Fruit fly (Drosophila melanogaster): ENCODE measurements around the gene CG13069.
A peak's percentile ranks its signal among the peaks of the same experiment; 100 is the strongest.

The CG13069 gene

DNA sequence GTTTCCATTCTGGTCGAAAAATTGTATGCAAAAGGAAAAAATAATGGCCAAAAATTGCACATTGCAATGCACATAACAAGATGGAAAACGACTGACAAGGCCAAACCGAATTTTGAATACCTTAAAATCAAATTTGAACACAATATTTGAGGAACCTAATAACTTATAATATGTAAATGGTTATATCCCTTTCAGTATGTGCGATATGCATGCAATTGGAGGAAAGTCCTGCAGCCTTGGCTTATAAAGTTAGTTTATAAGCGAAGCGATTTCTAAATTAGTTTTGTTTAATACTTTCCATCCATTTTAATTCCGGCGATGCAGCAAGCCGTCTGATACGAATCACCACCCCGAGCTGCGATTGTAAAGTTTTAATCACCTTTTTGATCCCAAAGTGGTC lies 40.0 kb upstream of the CG13069 start:
- TF ChIP-seq Hr96 (GFP tag; optimal IDR thresholded peaks at IDR 0.05): no peak
- TF ChIP-seq pad (GFP tag; optimal IDR thresholded peaks at IDR 0.05): no peak
- no peak for TF ChIP-seq CG7101 (tag; optimal IDR thresholded peaks at IDR 0.05)

- peak; percentile 13 for TF ChIP-seq kay (GFP tag; ENCODE audit: borderline replicate concordance)
- peak; percentile 70 for TF ChIP-seq toe (GFP tag; optimal IDR thresholded peaks at IDR 0.05)
- peak; percentile 86 for TF ChIP-seq CG7045 (GFP tag; optimal IDR thresholded peaks at IDR 0.05)
- peak; percentile 75 for TF ChIP-seq bab1 (GFP tag; optimal IDR thresholded peaks at IDR 0.05)
- no peak for TF ChIP-seq cnc (optimal IDR thresholded peaks at IDR 0.05)
- peak; percentile 62 for TF ChIP-seq CG5204 (GFP tag; optimal IDR thresholded peaks at IDR 0.05)
- TF ChIP-seq pad (GFP tag; optimal IDR thresholded peaks at IDR 0.05): peak; percentile 58
- peak; percentile 85 for TF ChIP-seq Crg-1 (GFP tag; optimal IDR thresholded peaks at IDR 0.05)
- TF ChIP-seq CG14711 (tag; optimal IDR thresholded peaks at IDR 0.05): peak; percentile 89
- peak; percentile 54 for TF ChIP-seq tj (GFP tag; optimal IDR thresholded peaks at IDR 0.05)
- peak; percentile 92 for TF ChIP-seq CG33017 (tag; optimal IDR thresholded peaks at IDR 0.05)
- TF ChIP-seq Clk (GFP tag; optimal IDR thresholded peaks at IDR 0.05): peak; percentile 36
- no peak for TF ChIP-seq Hr96 (GFP tag; optimal IDR thresholded peaks at IDR 0.05)
- peak; percentile 52 for TF ChIP-seq ovo (GFP tag; optimal IDR thresholded peaks at IDR 0.05)
- TF ChIP-seq cic (GFP tag; optimal IDR thresholded peaks at IDR 0.05): peak; percentile 43
- peak; percentile 69 for TF ChIP-seq CG1620 (GFP tag; optimal IDR thresholded peaks at IDR 0.05)
- TF ChIP-seq CG12768 (GFP tag; optimal IDR thresholded peaks at IDR 0.05): peak; percentile 76
- peak; percentile 98 for TF ChIP-seq Mnt (GFP tag; optimal IDR thresholded peaks at IDR 0.05)
- TF ChIP-seq CG11617 (GFP tag; optimal IDR thresholded peaks at IDR 0.05): peak; percentile 81
- peak; percentile 93 for TF ChIP-seq CG7101 (tag; optimal IDR thresholded peaks at IDR 0.05)
Measured at dm6 chr3L:16228659-16229205, 36.5 kb upstream of the CG13069 start, which contains the start of gene Tmx3. Gene Tmx3, plus strand, starts transcription at chr3L:16229100.

dm6 chr3L:16231857-16232256 lies 33.3 kb upstream of the CG13069 start, which contains the start of the genes PDCD-5 and MED10:
Gene PDCD-5, minus strand, starts transcription at chr3L:16232038.
Gene MED10, plus strand, starts transcription at chr3L:16232084.
- TF ChIP-seq Crg-1 (GFP tag; optimal IDR thresholded peaks at IDR 0.05): no peak
- TF ChIP-seq CG1620 (GFP tag; optimal IDR thresholded peaks at IDR 0.05): peak; percentile 19
- TF ChIP-seq cic (GFP tag; optimal IDR thresholded peaks at IDR 0.05): peak; percentile 28
- no peak for TF ChIP-seq kay (GFP tag; ENCODE audit: borderline replicate concordance)
- TF ChIP-seq CG14711 (tag; optimal IDR thresholded peaks at IDR 0.05): peak; percentile 40
- TF ChIP-seq CG7101 (tag; optimal IDR thresholded peaks at IDR 0.05): peak; percentile 11
- TF ChIP-seq CG11617 (GFP tag; optimal IDR thresholded peaks at IDR 0.05): no peak
- no peak for TF ChIP-seq toe (GFP tag; optimal IDR thresholded peaks at IDR 0.05)
- TF ChIP-seq bab1 (GFP tag; optimal IDR thresholded peaks at IDR 0.05): peak; percentile 70
- TF ChIP-seq Mnt (GFP tag; optimal IDR thresholded peaks at IDR 0.05): peak; percentile 54

DNA sequence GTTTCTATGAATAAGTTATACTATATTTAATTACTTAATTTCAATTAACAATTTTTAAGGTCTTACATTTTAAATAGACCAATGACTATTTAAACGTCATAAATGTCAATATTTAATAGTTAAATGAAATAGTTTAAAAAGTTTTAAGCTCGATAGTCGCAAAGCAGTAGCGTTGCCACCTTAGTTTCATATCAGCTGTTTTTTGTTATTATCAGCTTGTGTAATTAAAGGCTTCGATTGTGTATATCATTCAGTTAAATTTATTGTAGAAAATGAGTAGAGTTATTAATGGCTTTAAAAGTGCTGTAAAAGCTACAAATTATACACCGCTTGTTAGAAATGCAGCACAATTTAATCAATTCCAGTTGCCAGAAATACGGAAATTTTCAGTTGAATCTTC lies 32.3 kb upstream of the CG13069 start, which contains the start of gene Hsc20:
Gene Hsc20, plus strand, starts transcription at position 204 of the 400 bp plus-strand sequence.
- TF ChIP-seq pad (GFP tag; optimal IDR thresholded peaks at IDR 0.05) (no peak), kay (GFP tag; ENCODE audit: borderline replicate concordance) (peak; percentile 9), bab1 (GFP tag; optimal IDR thresholded peaks at IDR 0.05) (peak; percentile 10)

DNA sequence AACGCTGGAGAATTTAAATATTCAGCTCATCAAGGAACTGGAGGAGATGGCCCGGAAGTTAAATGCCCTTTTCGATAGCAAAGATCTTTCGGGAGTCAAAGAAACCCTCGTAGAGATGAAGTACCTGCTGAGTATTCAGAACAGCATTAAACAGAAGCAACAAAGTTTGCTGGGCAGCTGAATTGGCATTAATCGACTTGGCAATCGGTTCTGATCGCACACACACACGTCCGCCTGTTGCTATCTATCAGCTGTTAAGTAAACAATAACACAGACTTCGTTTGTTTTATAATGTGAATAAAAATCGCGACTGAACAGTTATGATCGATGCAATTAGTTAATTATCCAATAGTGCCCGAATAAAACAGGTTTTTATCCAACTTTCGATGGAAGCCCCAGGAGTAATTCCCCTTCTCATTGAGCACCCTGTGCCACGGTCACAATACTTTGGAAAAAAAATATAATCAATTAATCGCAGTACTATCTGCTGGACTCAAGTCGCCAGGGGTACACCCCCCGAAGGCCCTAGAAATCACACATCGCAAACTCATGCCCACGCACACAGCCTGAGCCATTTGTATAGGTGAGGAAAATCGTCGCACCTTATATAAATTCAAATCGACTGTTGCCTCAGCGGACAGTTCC lies 31.2 kb upstream of the CG13069 start:
- TF ChIP-seq CG11617 (GFP tag; optimal IDR thresholded peaks at IDR 0.05) (peak; percentile 61), ovo (GFP tag; optimal IDR thresholded peaks at IDR 0.05) (peak; percentile 34), CG12768 (GFP tag; optimal IDR thresholded peaks at IDR 0.05) (peak; percentile 70), kay (GFP tag; ENCODE audit: borderline replicate concordance) (peak; percentile 89), Crg-1 (GFP tag; optimal IDR thresholded peaks at IDR 0.05) (no peak), CG7101 (tag; optimal IDR thresholded peaks at IDR 0.05) (peak; percentile 48), Hr96 (GFP tag; optimal IDR thresholded peaks at IDR 0.05) (no peak), Clk (GFP tag; optimal IDR thresholded peaks at IDR 0.05) (no peak), CG7045 (GFP tag; optimal IDR thresholded peaks at IDR 0.05) (peak; percentile 16), tj (GFP tag; optimal IDR thresholded peaks at IDR 0.05) (peak; percentile 79), CG33017 (tag; optimal IDR thresholded peaks at IDR 0.05) (peak; percentile 28), CG14711 (tag; optimal IDR thresholded peaks at IDR 0.05) (peak; percentile 23), CG1620 (GFP tag; optimal IDR thresholded peaks at IDR 0.05) (no peak), cic (GFP tag; optimal IDR thresholded peaks at IDR 0.05) (peak; percentile 65), CG5204 (GFP tag; optimal IDR thresholded peaks at IDR 0.05) (no peak), Mnt (GFP tag; optimal IDR thresholded peaks at IDR 0.05) (peak; percentile 43), pad (GFP tag; optimal IDR thresholded peaks at IDR 0.05) (no peak), toe (GFP tag; optimal IDR thresholded peaks at IDR 0.05) (peak; percentile 21), cnc (optimal IDR thresholded peaks at IDR 0.05) (peak in 1 of 2 experiments; percentile 53), bab1 (GFP tag; optimal IDR thresholded peaks at IDR 0.05) (no peak)

DNA sequence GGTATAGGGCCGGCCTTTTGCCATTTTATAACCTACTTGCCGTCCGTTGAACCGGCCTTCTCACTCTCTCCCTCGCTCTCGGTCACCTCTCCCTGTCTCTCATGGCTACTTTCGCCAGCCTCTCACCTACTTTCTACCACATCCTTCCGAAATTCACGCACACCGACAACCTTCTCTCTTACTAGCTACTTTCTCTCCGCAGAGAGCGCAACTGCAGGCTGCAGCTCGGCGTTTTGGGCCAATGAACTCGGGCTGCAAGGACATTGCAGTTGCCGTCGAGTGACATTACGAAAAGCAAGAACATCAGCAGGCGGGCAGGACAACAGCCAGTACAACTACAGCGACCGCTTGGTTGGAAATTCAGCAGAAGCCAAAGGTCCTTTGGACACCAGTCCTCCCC lies 23.9 kb upstream of the CG13069 start:
- TF ChIP-seq CG1620 (GFP tag; optimal IDR thresholded peaks at IDR 0.05) (no peak), Clk (GFP tag; optimal IDR thresholded peaks at IDR 0.05) (no peak), CG5204 (GFP tag; optimal IDR thresholded peaks at IDR 0.05) (no peak), CG11617 (GFP tag; optimal IDR thresholded peaks at IDR 0.05) (no peak), toe (GFP tag; optimal IDR thresholded peaks at IDR 0.05) (no peak), kay (GFP tag; ENCODE audit: borderline replicate concordance) (no peak), CG14711 (tag; optimal IDR thresholded peaks at IDR 0.05) (no peak), Crg-1 (GFP tag; optimal IDR thresholded peaks at IDR 0.05) (no peak), Hr96 (GFP tag; optimal IDR thresholded peaks at IDR 0.05) (no peak), ovo (GFP tag; optimal IDR thresholded peaks at IDR 0.05) (no peak), CG7101 (tag; optimal IDR thresholded peaks at IDR 0.05) (no peak), tj (GFP tag; optimal IDR thresholded peaks at IDR 0.05) (no peak), CG7045 (GFP tag; optimal IDR thresholded peaks at IDR 0.05) (no peak), cic (GFP tag; optimal IDR thresholded peaks at IDR 0.05) (no peak)

Measured in whole organism, adult.